Worm (Caenorhabditis elegans) whole organism, mixed stage, embryonic: ENCODE data around the gene mig-14.

Experiments used
- ceh-39 ChIP-seq: fragments of 150-350 bp; optimal IDR thresholded peaks from 2 replicates; lab custom pipeline; 2014; ENCODE audit warnings: missing biosample characterization, missing genetic modification characterization
- elt-3 ChIP-seq: fragments of 150-350 bp; optimal IDR thresholded peaks from 2 replicates; lab custom pipeline; 2014; ENCODE audit warnings: missing biosample characterization, missing genetic modification characterization
- lin-32 ChIP-seq: fragments of 200-800 bp; sonication (Bioruptor generic); optimal IDR thresholded peaks from 2 replicates; lab custom pipeline; 2018; ENCODE audit warnings: mild to moderate bottlenecking, missing genetic modification characterization, missing compliant biosample characterization
- lsy-2 ChIP-seq: fragments of 150-350 bp; optimal IDR thresholded peaks from 2 replicates; lab custom pipeline; 2014; ENCODE audit warnings: missing biosample characterization, missing genetic modification characterization
- mab-5 ChIP-seq: fragments of 150-350 bp; optimal IDR thresholded peaks from 2 replicates; lab custom pipeline; 2014; ENCODE audit warnings: missing biosample characterization, missing genetic modification characterization
- mep-1 ChIP-seq: fragments of 150-350 bp; optimal IDR thresholded peaks from 2 replicates; lab custom pipeline; 2017; ENCODE audit warnings: missing biosample characterization, missing genetic modification reagents, missing genetic modification characterization, inconsistent platforms
- nhr-12 ChIP-seq: fragments of 150-350 bp; optimal IDR thresholded peaks from 2 replicates; lab custom pipeline; 2014; ENCODE audit warnings: missing biosample characterization, missing genetic modification characterization
- nhr-237 ChIP-seq: fragments of 150-350 bp; optimal IDR thresholded peaks from 2 replicates; lab custom pipeline; 2014; ENCODE audit warnings: missing biosample characterization, missing genetic modification characterization
- nhr-28 ChIP-seq: fragments of 150-350 bp; optimal IDR thresholded peaks from 2 replicates; lab custom pipeline; 2014; ENCODE audit warnings: missing biosample characterization, missing genetic modification characterization
- unc-39 ChIP-seq: fragments of 150-350 bp; optimal IDR thresholded peaks from 2 replicates; lab custom pipeline; 2014; ENCODE audit warnings: missing biosample characterization, missing genetic modification characterization
- unc-62 ChIP-seq: fragments of 150-350 bp; optimal IDR thresholded peaks from 2 replicates; lab custom pipeline; 2014; ENCODE audit warnings: missing biosample characterization, missing genetic modification reagents, missing genetic modification characterization
- ztf-11 ChIP-seq: fragments of 150-350 bp; optimal IDR thresholded peaks from 2 replicates; lab custom pipeline; 2014; ENCODE audit warnings: missing biosample characterization, missing genetic modification characterization

- TF ChIP-seq lin-32 (no peak), lsy-2 (tag; lab: Kevin White, UChicago) (no peak), nhr-12 (tag; lab: Kevin White, UChicago) (no peak), unc-62 (GFP tag; lab: Kevin White, UChicago) (no peak), ceh-39 (tag; lab: Kevin White, UChicago) (no peak), elt-3 (tag; lab: Kevin White, UChicago) (no peak), nhr-237 (tag; lab: Kevin White, UChicago) (no peak), ztf-11 (tag; lab: Kevin White, UChicago) (no peak), mab-5 (tag; lab: Kevin White, UChicago) (no peak), nhr-28 (no peak), mep-1 (tag; lab: Kevin White, UChicago) (no peak), unc-39 (no peak)
These were observed 54.8 kb downstream of the mig-14 start for ce11 chrII:13796312-13796711.
